Worm (Caenorhabditis elegans): ENCODE measurements around the gene T24G10.2.

ce11 chrIII:5407588-5407987, 35.0 kb downstream of the T24G10.2 start, which contains the start of gene W03A5.1:
- no peak for TF ChIP-seq flt-1 (GFP tag; IDR thresholded peaks at IDR 0.05)
- TF ChIP-seq ref-1 (GFP tag; conservative IDR thresholded peaks at IDR 0.05) = no peak
- TF ChIP-seq med-1 (GFP tag; optimal IDR thresholded peaks at IDR 0.05; ENCODE audit: insufficient read depth) = no peak
- no peak for TF ChIP-seq cog-1 (tag; optimal IDR thresholded peaks at IDR 0.05)
- TF ChIP-seq ztf-29 (GFP tag; IDR thresholded peaks at IDR 0.05) = no peak

Measured in whole organism, midembryonic.